Fruit fly (Drosophila melanogaster): ENCODE data around the gene CG3198.
A peak's percentile ranks its signal among the peaks of the same experiment; 100 is the strongest.

Gene CG3198

DNA sequence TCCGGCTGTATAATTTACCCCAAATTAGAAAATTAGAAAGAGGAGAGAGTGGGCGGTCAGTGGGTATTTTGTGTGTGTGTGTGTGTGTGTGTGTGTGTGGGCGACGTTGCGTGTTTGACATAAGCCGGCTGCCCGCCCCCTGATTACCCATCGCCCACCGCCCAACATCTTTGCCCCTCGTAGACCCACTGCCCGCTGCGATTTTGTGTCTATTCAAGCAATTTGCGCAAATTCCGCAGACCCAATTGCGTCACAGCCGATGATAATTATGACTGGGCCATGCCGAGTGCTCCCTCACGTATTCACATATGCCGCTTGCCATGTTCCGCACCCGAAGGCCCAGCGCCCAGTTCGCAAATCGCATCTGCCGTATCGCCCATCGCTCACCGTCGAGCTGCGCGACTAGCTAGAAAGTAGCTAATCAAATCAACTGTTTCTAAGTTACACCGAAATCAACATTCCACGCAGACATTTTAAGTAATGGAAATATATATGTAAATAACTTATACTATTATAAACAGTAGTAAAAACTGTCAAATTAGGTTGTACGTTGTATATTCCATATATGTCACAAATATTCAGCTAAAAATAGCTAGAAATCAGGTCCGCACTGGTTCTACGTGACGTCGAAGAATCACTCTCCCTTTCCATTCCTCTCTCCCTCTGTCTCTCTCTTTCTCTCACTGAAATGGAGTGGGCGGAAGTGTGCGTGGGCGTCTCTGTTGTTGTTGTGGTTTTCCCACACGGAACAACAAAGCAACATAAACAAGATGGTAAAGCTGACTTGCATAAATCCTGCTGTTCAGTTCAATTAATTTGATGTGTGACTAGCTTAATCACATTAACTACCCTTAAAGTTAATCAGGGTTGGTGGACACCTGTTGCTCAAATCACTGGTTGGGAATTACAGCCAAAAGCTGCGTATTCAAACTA lies 16.9 kb downstream of the CG3198 start:
- TF ChIP-seq h (GFP tag; optimal IDR thresholded peaks at IDR 0.05) (peak; percentile 55), br (GFP tag; optimal IDR thresholded peaks at IDR 0.05) (no peak), Dif (GFP tag; optimal IDR thresholded peaks at IDR 0.05; ENCODE audit: partially characterized antibody) (peak; percentile 18), ey (GFP tag; optimal IDR thresholded peaks at IDR 0.05) (no peak), OdsH (GFP tag; optimal IDR thresholded peaks at IDR 0.05) (peak; percentile 36), dsf (GFP tag; optimal IDR thresholded peaks at IDR 0.05; ENCODE audit: borderline replicate concordance) (no peak), CG32264 (GFP tag; optimal IDR thresholded peaks at IDR 0.05) (no peak), lola (GFP tag; optimal IDR thresholded peaks at IDR 0.05) (no peak), Sp1 (GFP tag; optimal IDR thresholded peaks at IDR 0.05) (peak; percentile 69), brk (GFP tag; optimal IDR thresholded peaks at IDR 0.05) (peak; percentile 52), foxo (GFP tag; optimal IDR thresholded peaks at IDR 0.05) (peak in 1 of 2 experiments; percentile 44), Myc (optimal IDR thresholded peaks at IDR 0.05) (peak; percentile 96), psq (GFP tag; optimal IDR thresholded peaks at IDR 0.05) (peak; percentile 17), N (GFP tag; optimal IDR thresholded peaks at IDR 0.05) (no peak), Hr83 (GFP tag; optimal IDR thresholded peaks at IDR 0.05; ENCODE audit: poor library complexity, severe bottlenecking) (no peak), Mio (GFP tag; optimal IDR thresholded peaks at IDR 0.05) (no peak), Rel (GFP tag; optimal IDR thresholded peaks at IDR 0.05) (no peak), Rel (tag; optimal IDR thresholded peaks at IDR 0.05) (peak; percentile 28), CrebA (GFP tag; optimal IDR thresholded peaks at IDR 0.05; ENCODE audit: borderline replicate concordance) (no peak), woc (GFP tag; optimal IDR thresholded peaks at IDR 0.05) (peak; percentile 57), CG9705 (GFP tag; optimal IDR thresholded peaks at IDR 0.05) (peak; percentile 33), tai (GFP tag; optimal IDR thresholded peaks at IDR 0.05) (no peak), Abd-B (GFP tag; optimal IDR thresholded peaks at IDR 0.05) (no peak), Hnf4 (GFP tag; optimal IDR thresholded peaks at IDR 0.05) (peak; percentile 2), fru (GFP tag; optimal IDR thresholded peaks at IDR 0.05) (peak; percentile 52), dl (GFP tag; optimal IDR thresholded peaks at IDR 0.05; ENCODE audit: insufficient read depth in 1 of 2, partially characterized antibody in 2 of 2) (no peak), Dfd (GFP tag; optimal IDR thresholded peaks at IDR 0.05) (no peak), dmrt93B (GFP tag; optimal IDR thresholded peaks at IDR 0.05) (no peak), Vsx2 (GFP tag; optimal IDR thresholded peaks at IDR 0.05; ENCODE audit: partially characterized antibody) (no peak), Hr78 (GFP tag; optimal IDR thresholded peaks at IDR 0.05) (no peak), usp (GFP tag; optimal IDR thresholded peaks at IDR 0.05) (no peak), HLH106 (tag; optimal IDR thresholded peaks at IDR 0.05) (peak; percentile 64), rgr (GFP tag; optimal IDR thresholded peaks at IDR 0.05) (peak; percentile 40)

- TF ChIP-seq sage (GFP tag; optimal IDR thresholded peaks at IDR 0.05) (peak; percentile 50), HLH106 (tag; optimal IDR thresholded peaks at IDR 0.05) (peak; percentile 86), CG32264 (GFP tag; optimal IDR thresholded peaks at IDR 0.05) (peak; percentile 73), rgr (GFP tag; optimal IDR thresholded peaks at IDR 0.05) (peak; percentile 86), pan (optimal IDR thresholded peaks at IDR 0.05) (no peak), Vsx2 (GFP tag; optimal IDR thresholded peaks at IDR 0.05; ENCODE audit: partially characterized antibody) (no peak), sv (GFP tag; optimal IDR thresholded peaks at IDR 0.05) (peak; percentile 69), Abd-B (GFP tag; optimal IDR thresholded peaks at IDR 0.05) (no peak), jim (GFP tag; optimal IDR thresholded peaks at IDR 0.05) (no peak), ey (GFP tag; optimal IDR thresholded peaks at IDR 0.05) (peak; percentile 86), fru (GFP tag; optimal IDR thresholded peaks at IDR 0.05) (peak; percentile 94), lola (GFP tag; optimal IDR thresholded peaks at IDR 0.05) (no peak), GATAd (GFP tag; optimal IDR thresholded peaks at IDR 0.05) (no peak), brk (GFP tag; optimal IDR thresholded peaks at IDR 0.05) (peak; percentile 33), dl (GFP tag; optimal IDR thresholded peaks at IDR 0.05; ENCODE audit: insufficient read depth in 1 of 2, partially characterized antibody in 2 of 2) (no peak), Myc (optimal IDR thresholded peaks at IDR 0.05) (no peak), Hr78 (GFP tag; optimal IDR thresholded peaks at IDR 0.05) (no peak), woc (GFP tag; optimal IDR thresholded peaks at IDR 0.05) (peak; percentile 80), Mio (GFP tag; optimal IDR thresholded peaks at IDR 0.05) (peak; percentile 13), Rel (GFP tag; optimal IDR thresholded peaks at IDR 0.05) (no peak), Rel (tag; optimal IDR thresholded peaks at IDR 0.05) (peak; percentile 24), dsf (GFP tag; optimal IDR thresholded peaks at IDR 0.05; ENCODE audit: borderline replicate concordance) (no peak), psq (GFP tag; optimal IDR thresholded peaks at IDR 0.05) (peak; percentile 76), OdsH (GFP tag; optimal IDR thresholded peaks at IDR 0.05) (peak; percentile 80), Jra (GFP tag; optimal IDR thresholded peaks at IDR 0.05) (peak; percentile 57), N (GFP tag; optimal IDR thresholded peaks at IDR 0.05) (no peak), Dif (GFP tag; optimal IDR thresholded peaks at IDR 0.05; ENCODE audit: partially characterized antibody) (no peak), tai (GFP tag; optimal IDR thresholded peaks at IDR 0.05) (no peak), dmrt93B (GFP tag; optimal IDR thresholded peaks at IDR 0.05) (peak; percentile 85), CG9705 (GFP tag; optimal IDR thresholded peaks at IDR 0.05) (peak; percentile 61), foxo (GFP tag; optimal IDR thresholded peaks at IDR 0.05) (peak; percentile 2 to 90), usp (GFP tag; optimal IDR thresholded peaks at IDR 0.05) (no peak), h (GFP tag; optimal IDR thresholded peaks at IDR 0.05) (peak; percentile 89), Sp1 (GFP tag; optimal IDR thresholded peaks at IDR 0.05) (peak; percentile 88), br (GFP tag; optimal IDR thresholded peaks at IDR 0.05) (peak; percentile 86), Hr83 (GFP tag; optimal IDR thresholded peaks at IDR 0.05; ENCODE audit: poor library complexity, severe bottlenecking) (no peak), CrebA (GFP tag; optimal IDR thresholded peaks at IDR 0.05; ENCODE audit: borderline replicate concordance) (no peak), Hnf4 (GFP tag; optimal IDR thresholded peaks at IDR 0.05) (peak; percentile 83), Dfd (GFP tag; optimal IDR thresholded peaks at IDR 0.05) (no peak)
Observed at dm6 chrX:6656023-6656594, 17.7 kb downstream of the CG3198 start.

All from whole organism, wandering third instar larva.